Fruit fly (Drosophila melanogaster): ENCODE results near the gene CG14374.

The CG14374 gene

DNA sequence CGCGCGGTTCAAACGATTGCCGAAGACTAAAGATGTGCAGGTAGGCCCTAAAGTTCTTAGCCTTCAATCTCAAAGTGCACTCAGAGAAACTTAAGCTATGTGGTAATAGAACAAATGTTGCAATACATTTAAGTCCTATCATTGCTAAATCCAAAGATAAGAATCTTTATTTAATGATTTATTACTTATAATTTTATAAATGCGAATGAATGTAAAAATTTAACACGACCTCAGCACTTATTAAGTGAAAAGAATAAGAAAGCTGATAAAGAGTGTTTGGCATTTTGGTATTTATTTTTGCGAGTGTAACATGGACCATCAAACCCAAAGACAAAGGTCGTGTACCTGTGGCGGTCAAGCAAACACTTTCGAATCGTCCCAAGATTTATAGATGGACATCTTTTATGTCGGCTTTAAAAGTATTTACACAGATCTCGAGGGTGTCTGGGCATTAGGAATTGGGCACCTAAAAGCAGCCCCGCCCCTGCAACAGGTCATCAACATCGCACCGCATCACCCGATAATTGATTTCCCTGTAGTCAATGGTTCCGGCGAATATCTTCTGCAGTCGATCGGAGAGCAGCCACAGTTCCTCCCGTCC lies 8.0 kb upstream of the CG14374 start, which contains the start of gene yellow-e3 (continued):
- TF ChIP-seq CG4404 (GFP tag; IDR thresholded peaks at IDR 0.05) (peak; percentile 73), trh (GFP tag; optimal IDR thresholded peaks at IDR 0.05) (no peak), az2 (GFP tag; optimal IDR thresholded peaks at IDR 0.05) (peak; percentile 34), fd96Cb (tag; optimal IDR thresholded peaks at IDR 0.05) (peak; percentile 20), zen (tag; optimal IDR thresholded peaks at IDR 0.05) (peak; percentile 93), prd (optimal IDR thresholded peaks at IDR 0.05) (no peak), prd (GFP tag; IDR thresholded peaks at IDR 0.05) (peak; percentile 81), CG1529 (GFP tag; optimal IDR thresholded peaks at IDR 0.05) (no peak), Spps (tag; optimal IDR thresholded peaks at IDR 0.05) (peak; percentile 43), row (GFP tag; IDR thresholded peaks at IDR 0.05) (peak; percentile 53), Ssrp (tag; optimal IDR thresholded peaks at IDR 0.05) (peak; percentile 17), CG17829 (tag; optimal IDR thresholded peaks at IDR 0.05) (peak; percentile 58), fd3F (GFP tag; optimal IDR thresholded peaks at IDR 0.05) (no peak), tll (GFP tag; optimal IDR thresholded peaks at IDR 0.05) (peak in 1 of 2 experiments; percentile 75), CG9727 (GFP tag; optimal IDR thresholded peaks at IDR 0.05) (peak; percentile 75), CG42726 (GFP tag; IDR thresholded peaks at IDR 0.05; ENCODE audit: partially characterized antibody) (no peak), CG8765 (GFP tag; IDR thresholded peaks at IDR 0.05) (peak; percentile 39; the same call in 1 of the 2 replicates), grau (tag; optimal IDR thresholded peaks at IDR 0.05) (peak; percentile 44), fd102C (GFP tag; optimal IDR thresholded peaks at IDR 0.05) (peak; percentile 64), CG31441 (GFP tag; IDR thresholded peaks at IDR 0.05) (0 out of 2 replicates have a peak, but pooled peaks have one; percentile 35), CG8924 (tag; optimal IDR thresholded peaks at IDR 0.05) (peak; percentile 64), dmrt11E (tag; optimal IDR thresholded peaks at IDR 0.05) (peak; percentile 87), gcm (GFP tag; optimal IDR thresholded peaks at IDR 0.05) (peak; percentile 29), mam (GFP tag; optimal IDR thresholded peaks at IDR 0.05) (no peak), CG6254 (GFP tag; optimal IDR thresholded peaks at IDR 0.05) (peak; percentile 37), stwl (tag; optimal IDR thresholded peaks at IDR 0.05) (peak; percentile 11), sc (optimal IDR thresholded peaks at IDR 0.05) (no peak), sc (GFP tag; optimal IDR thresholded peaks at IDR 0.05) (peak; percentile 5), unpg (GFP tag; optimal IDR thresholded peaks at IDR 0.05) (peak; percentile 16), PHDP (tag; optimal IDR thresholded peaks at IDR 0.05) (no peak), CG13775 (GFP tag; optimal IDR thresholded peaks at IDR 0.05) (peak; percentile 30), CG11695 (GFP tag; IDR thresholded peaks at IDR 0.05) (no peak), CG15011 (GFP tag; optimal IDR thresholded peaks at IDR 0.05) (no peak), CG2202 (tag; optimal IDR thresholded peaks at IDR 0.05) (peak; percentile 38), CG12391 (tag; optimal IDR thresholded peaks at IDR 0.05) (peak; percentile 48), nmo (GFP tag; optimal IDR thresholded peaks at IDR 0.05) (peak; percentile 41), gce (GFP tag; IDR thresholded peaks at IDR 0.05) (no peak), sens (GFP tag) (peak; percentile 61), Ada2b (GFP tag; IDR thresholded peaks at IDR 0.05) (no peak), twi (tag; optimal IDR thresholded peaks at IDR 0.05) (peak; percentile 25), zf30C (GFP tag; optimal IDR thresholded peaks at IDR 0.05) (peak; percentile 95), Elba2 (GFP tag; optimal IDR thresholded peaks at IDR 0.05) (peak; percentile 28), CG16815 (GFP tag; optimal IDR thresholded peaks at IDR 0.05) (peak; percentile 41), CG7839 (tag; optimal IDR thresholded peaks at IDR 0.05) (peak; percentile 14), D19A (tag; optimal IDR thresholded peaks at IDR 0.05) (peak; percentile 59), CG10267 (tag; optimal IDR thresholded peaks at IDR 0.05) (peak; percentile 71), CG2678 (tag; optimal IDR thresholded peaks at IDR 0.05) (no peak), CG6854 (GFP tag; optimal IDR thresholded peaks at IDR 0.05) (no peak), Pdp1 (GFP tag; optimal IDR thresholded peaks at IDR 0.05) (no peak), Usf (GFP tag; optimal IDR thresholded peaks at IDR 0.05) (no peak)

Data from whole organism, embryonic.